Fruit fly (Drosophila melanogaster) Kc167 (cell line): ENCODE measurements around the gene CG14105.

ENCODE experiments used
- insv ChIP-seq: fragments of >200 bp; optimal IDR thresholded peaks from 3 replicates; lab custom pipeline; 2018; ENCODE audit warnings: missing external identifiers
- psq ChIP-seq: fragments of >200 bp; optimal IDR thresholded peaks from 2 replicates; lab custom pipeline; 2017; ENCODE audit warnings: missing external identifiers
- ttk ChIP-seq: sonication (Bioruptor generic); optimal IDR thresholded peaks from 2 replicates; lab custom pipeline; 2017; ENCODE audit warnings: missing external identifiers

- TF ChIP-seq psq (lab: Kevin White, UChicago) (no peak), ttk (lab: Kevin White, UChicago) (no peak), insv (lab: Kevin White, UChicago) (no peak)
Observed at dm6 chr3L:13382061-13382815, 44.2 kb downstream of the CG14105 start, which contains the start of gene ImpL1.
